Worm (Caenorhabditis elegans): Measurements from ENCODE around the gene tag-275.

DNA sequence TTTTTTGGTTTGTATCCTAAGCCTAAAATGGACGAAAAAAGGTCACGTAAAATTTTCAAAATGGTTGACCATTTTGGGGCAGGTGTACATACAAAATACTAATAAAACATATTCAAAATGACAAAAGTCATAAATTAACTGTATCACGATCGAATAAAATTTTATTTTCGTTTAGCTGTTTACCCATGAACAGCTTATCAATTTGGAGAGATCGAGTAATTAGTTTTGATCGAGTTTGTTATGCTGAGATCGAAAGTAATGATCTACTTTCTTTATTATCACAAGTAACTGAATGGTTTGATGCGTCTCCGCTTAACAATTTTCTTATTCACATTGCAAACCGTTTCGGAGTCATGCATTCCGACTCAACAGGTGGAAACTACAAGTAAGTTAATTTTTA is 37.5 kb upstream of the tag-275 start, which contains the start of gene T13C5.10:
- TF ChIP-seq sup-37 (GFP tag; optimal IDR thresholded peaks at IDR 0.05) (no peak), elt-3 (tag; optimal IDR thresholded peaks at IDR 0.05) (no peak), ceh-82 (tag; optimal IDR thresholded peaks at IDR 0.05) (no peak), lin-35 (GFP tag; optimal IDR thresholded peaks at IDR 0.05) (no peak), pqm-1 (tag; optimal IDR thresholded peaks at IDR 0.05) (no peak), fos-1 (tag; optimal IDR thresholded peaks at IDR 0.05) (no peak)
